Worm (Caenorhabditis elegans) whole organism, late embryonic: Measurements from ENCODE around the gene cox-6A.
"Not testable (repeated sequence)": the region's sequence is repeated elsewhere in the genome, so short reads cannot be mapped to it uniquely, and the experiment has no call there.

Experiments
- C08G9.2 ChIP-seq: sonication (generic microtip); optimal IDR thresholded peaks from 2 replicates; lab custom pipeline; 2016; ENCODE audit warnings: mild to moderate bottlenecking, missing genetic modification characterization, moderate library complexity, missing compliant biosample characterization
- F13H6.1 ChIP-seq: sonication (generic microtip); optimal IDR thresholded peaks from 2 replicates; lab custom pipeline; 2016; ENCODE audit warnings: missing genetic modification characterization, missing compliant biosample characterization
- K02D7.2 ChIP-seq: sonication (generic microtip); optimal IDR thresholded peaks from 2 replicates; lab custom pipeline; 2017; ENCODE audit warnings: mild to moderate bottlenecking, missing genetic modification characterization, missing compliant biosample characterization
- K09A11.1 ChIP-seq: sonication (generic microtip); optimal IDR thresholded peaks from 2 replicates; lab custom pipeline; 2017; ENCODE audit warnings: antibody characterized with exemption, mild to moderate bottlenecking, missing genetic modification characterization, missing compliant biosample characterization; ENCODE audit not compliant: insufficient read depth
- T23F11.4 ChIP-seq: fragments of 200-800 bp; sonication (Bioruptor generic); optimal IDR thresholded peaks from 2 replicates; lab custom pipeline; 2018; ENCODE audit warnings: mild to moderate bottlenecking, missing genetic modification characterization, missing compliant biosample characterization
- Y22D7AL.16 ChIP-seq: sonication (generic microtip); optimal IDR thresholded peaks from 2 replicates; lab custom pipeline; 2016; ENCODE audit warnings: missing genetic modification characterization, missing compliant biosample characterization
- ahr-1 ChIP-seq: sonication (generic microtip); optimal IDR thresholded peaks from 2 replicates; lab custom pipeline; 2016; ENCODE audit warnings: missing genetic modification characterization, missing compliant biosample characterization
- ama-1 ChIP-seq: fragments of 150-350 bp; optimal IDR thresholded peaks from 2 replicates; lab custom pipeline; 2014
- ceh-14 ChIP-seq: sonication (generic microtip); optimal IDR thresholded peaks from 2 replicates; lab custom pipeline; 2016; ENCODE audit warnings: missing genotype, missing genetic modification characterization, missing compliant biosample characterization
- ceh-18 ChIP-seq: sonication (generic microtip); optimal IDR thresholded peaks from 2 replicates; lab custom pipeline; 2016; ENCODE audit warnings: missing genetic modification characterization, missing compliant biosample characterization
- ceh-31 ChIP-seq: sonication (generic microtip); optimal IDR thresholded peaks from 2 replicates; lab custom pipeline; 2016; ENCODE audit warnings: missing genetic modification characterization, missing compliant biosample characterization
- ceh-34 ChIP-seq: sonication (generic microtip); optimal IDR thresholded peaks from 2 replicates; lab custom pipeline; 2016; ENCODE audit warnings: mild to moderate bottlenecking, missing genetic modification characterization, missing compliant biosample characterization
- ceh-48 ChIP-seq: sonication (generic microtip); optimal IDR thresholded peaks from 2 replicates; lab custom pipeline; 2016; ENCODE audit warnings: missing genetic modification characterization, inconsistent platforms, missing compliant biosample characterization
- che-1 ChIP-seq: sonication (generic microtip); optimal IDR thresholded peaks from 2 replicates; lab custom pipeline; 2016; ENCODE audit warnings: mild to moderate bottlenecking, missing genetic modification characterization, missing compliant biosample characterization
- dve-1 ChIP-seq: sonication (generic microtip); optimal IDR thresholded peaks from 2 replicates; lab custom pipeline; 2017; ENCODE audit warnings: antibody characterized with exemption, mild to moderate bottlenecking, missing genetic modification characterization, missing compliant biosample characterization
- elt-2 ChIP-seq: sonication (generic microtip); optimal IDR thresholded peaks from 2 replicates; lab custom pipeline; 2016; ENCODE audit warnings: missing genetic modification reagents, missing genetic modification characterization, missing compliant biosample characterization
- ets-4 ChIP-seq: sonication (generic microtip); optimal IDR thresholded peaks from 2 replicates; lab custom pipeline; 2016; ENCODE audit warnings: missing genetic modification characterization, missing compliant biosample characterization
- eyg-1 ChIP-seq: sonication (generic microtip); optimal IDR thresholded peaks from 2 replicates; lab custom pipeline; 2016; ENCODE audit warnings: missing genotype, missing genetic modification characterization, missing compliant biosample characterization
- fax-1 ChIP-seq: sonication (generic microtip); optimal IDR thresholded peaks from 2 replicates; lab custom pipeline; 2016; ENCODE audit warnings: missing genotype, missing genetic modification characterization, missing compliant biosample characterization
- fkh-6 ChIP-seq: sonication (generic microtip); optimal IDR thresholded peaks from 2 replicates; lab custom pipeline; 2016; ENCODE audit warnings: missing genetic modification characterization, missing compliant biosample characterization
- gmeb-2 ChIP-seq: sonication (generic microtip); optimal IDR thresholded peaks from 2 replicates; lab custom pipeline; 2016; ENCODE audit warnings: missing genetic modification characterization, inconsistent platforms, missing compliant biosample characterization
- hlh-30 ChIP-seq: sonication (generic microtip); optimal IDR thresholded peaks from 2 replicates; lab custom pipeline; 2017; ENCODE audit warnings: antibody characterized with exemption, missing genetic modification characterization, missing compliant biosample characterization; ENCODE audit not compliant: insufficient read depth
- hlh-8 ChIP-seq: sonication (generic microtip); optimal IDR thresholded peaks from 2 replicates; lab custom pipeline; 2016; ENCODE audit warnings: missing genotype, missing genetic modification characterization, missing compliant biosample characterization
- pax-1 ChIP-seq: fragments of 150-350 bp; optimal IDR thresholded peaks from 2 replicates; lab custom pipeline; 2014; ENCODE audit warnings: missing biosample characterization, missing genetic modification characterization
- pha-4 ChIP-seq: fragments of 150-350 bp; optimal IDR thresholded peaks from 2 replicates; lab custom pipeline; 2018; ENCODE audit warnings: missing biosample characterization, missing genetic modification reagents, missing genetic modification characterization
- pros-1 ChIP-seq: fragments of 150-350 bp; optimal IDR thresholded peaks from 2 replicates; lab custom pipeline; 2014; ENCODE audit warnings: missing biosample characterization, missing genetic modification reagents, missing genetic modification characterization
- ref-2 ChIP-seq: sonication (generic microtip); optimal IDR thresholded peaks from 2 replicates; lab custom pipeline; 2016; ENCODE audit warnings: missing genetic modification characterization, missing compliant biosample characterization
- rnt-1 ChIP-seq: sonication (generic microtip); optimal IDR thresholded peaks from 2 replicates; lab custom pipeline; 2016; ENCODE audit warnings: missing genetic modification characterization, missing compliant biosample characterization
- sox-2 ChIP-seq: fragments of 200-800 bp; sonication (Bioruptor generic); IDR thresholded peaks from 2 replicates; pipeline ENCODE4 v1.3.6; 2022; ENCODE audit warnings: missing genetic modification reagents, missing genetic modification characterization, missing compliant biosample characterization
- syd-9 ChIP-seq: sonication (generic microtip); optimal IDR thresholded peaks from 2 replicates; lab custom pipeline; 2016; ENCODE audit warnings: mild to moderate bottlenecking, missing genetic modification characterization, moderate library complexity, missing compliant biosample characterization
- tbx-2 ChIP-seq: sonication (generic microtip); optimal IDR thresholded peaks from 2 replicates; lab custom pipeline; 2016; ENCODE audit warnings: missing genetic modification characterization, missing compliant biosample characterization
- tbx-7 ChIP-seq: sonication (generic microtip); optimal IDR thresholded peaks from 2 replicates; lab custom pipeline; 2016; ENCODE audit warnings: missing genotype, missing genetic modification characterization, missing compliant biosample characterization
- ttx-3 ChIP-seq: sonication (generic microtip); optimal IDR thresholded peaks from 2 replicates; lab custom pipeline; 2016; ENCODE audit warnings: missing genetic modification reagents, missing genetic modification characterization, missing compliant biosample characterization
- unc-42 ChIP-seq: sonication (generic microtip); optimal IDR thresholded peaks from 2 replicates; lab custom pipeline; 2016; ENCODE audit warnings: missing genotype, missing genetic modification characterization, missing compliant biosample characterization
- unc-55 ChIP-seq: sonication (generic microtip); optimal IDR thresholded peaks from 2 replicates; lab custom pipeline; 2017; ENCODE audit warnings: missing biosample characterization, missing genetic modification reagents, missing genetic modification characterization
- unc-86 ChIP-seq: sonication (generic microtip); optimal IDR thresholded peaks from 2 replicates; lab custom pipeline; 2016; ENCODE audit warnings: missing genetic modification characterization, missing compliant biosample characterization
- zip-5 ChIP-seq: sonication (generic microtip); optimal IDR thresholded peaks from 2 replicates; lab custom pipeline; 2016; ENCODE audit warnings: missing genetic modification characterization, missing compliant biosample characterization
- ztf-16 ChIP-seq: sonication (generic microtip); optimal IDR thresholded peaks from 2 replicates; lab custom pipeline; 2017; ENCODE audit warnings: missing genetic modification characterization, missing compliant biosample characterization

Gene cox-6A

DNA sequence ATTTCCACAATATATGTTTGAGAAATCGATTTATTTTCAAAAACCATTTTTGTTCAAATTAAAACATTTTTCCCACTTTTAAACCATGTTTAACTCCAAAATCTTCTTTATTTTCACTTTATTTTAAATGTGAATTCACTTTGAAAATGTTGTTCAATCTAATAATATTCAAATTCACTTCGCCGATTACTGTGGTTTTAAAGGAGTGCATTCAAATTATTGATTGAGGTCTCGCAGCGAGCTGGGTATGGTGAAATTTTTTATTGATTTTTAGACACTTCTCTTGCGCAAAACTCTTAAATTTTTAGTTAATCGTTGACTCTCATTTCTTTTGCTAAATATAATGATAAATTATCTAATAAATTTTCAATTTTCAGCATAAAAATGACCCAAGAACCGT is 33.8 kb upstream of the cox-6A start, which contains the start of gene C45G9.5:
Gene C45G9.5, plus strand, starts transcription at position 378 of the 400 bp plus-strand sequence.
- TF ChIP-seq tbx-2 (no peak), unc-42 (tag; lab: Kevin White, UChicago) (no peak), ceh-34 (no peak), ceh-18 (tag; lab: Kevin White, UChicago) (no peak), K09A11.1 (tag; lab: Kevin White, UChicago) (no peak)

ce11 chrIII:5051949-5052348 is 29.6 kb upstream of the cox-6A start, which contains the start of gene C45G9.15:
Gene C45G9.15 (minus strand): TSS chrIII:5052049.
- TF ChIP-seq gmeb-2 (tag; lab: Kevin White, UChicago) (no peak), F13H6.1 (no peak), unc-86 (tag; lab: Kevin White, UChicago) (no peak), pha-4 (tag; lab: Kevin White, UChicago) (no peak), elt-2 (tag; lab: Kevin White, UChicago) (no peak)

ce11 chrIII:5053541-5053940 is 28.0 kb upstream of the cox-6A start, which contains the start of gene C45G9.8:
Gene C45G9.8 (minus strand): TSS chrIII:5053641.
- TF ChIP-seq tbx-7 (tag; lab: Kevin White, UChicago) (no peak), unc-86 (tag; lab: Kevin White, UChicago) (no peak), ceh-48 (no peak), fkh-6 (no peak), zip-5 (tag; lab: Kevin White, UChicago) (no peak)

ce11 chrIII:5055709-5056108 is 25.8 kb upstream of the cox-6A start, which contains the start of gene C45G9.9:
Gene C45G9.9 (minus strand): TSS chrIII:5055809.
- not testable (repeated sequence) for TF ChIP-seq ztf-16, eyg-1, K09A11.1 (tag; lab: Kevin White, UChicago)

DNA sequence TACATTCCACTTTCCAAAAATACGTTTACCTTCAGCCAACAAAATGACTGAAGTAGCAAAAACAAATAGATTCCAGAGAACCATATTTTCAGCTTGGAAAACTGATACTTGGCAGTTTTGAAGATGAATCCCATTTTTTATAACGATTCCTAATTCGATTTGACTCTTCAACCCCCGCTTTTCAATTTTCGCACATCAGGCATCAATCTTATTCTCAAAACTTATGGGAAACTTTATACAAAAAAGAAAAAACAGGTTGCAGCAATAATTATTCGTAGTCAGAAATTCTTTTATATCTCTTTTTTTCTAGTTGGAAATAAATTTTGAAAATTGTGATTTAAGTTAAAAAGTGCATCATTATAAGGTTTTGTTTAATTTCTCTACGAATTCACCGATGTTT is 19.7 kb upstream of the cox-6A start, which contains the start of gene C45G9.10:
Gene C45G9.10, minus strand, starts transcription at position 101 of the 400 bp plus-strand sequence.
- TF ChIP-seq elt-2 (tag; lab: Kevin White, UChicago) = no peak
- no peak for TF ChIP-seq T23F11.4 (GFP tag; lab: Kevin White, UChicago)
- no peak for TF ChIP-seq unc-55 (GFP tag; lab: Kevin White, UChicago)
- no peak for TF ChIP-seq tbx-2
- no peak for TF ChIP-seq sox-2 (GFP tag; lab: Robert Waterston, UW)
- no peak for TF ChIP-seq dve-1 (tag; lab: Kevin White, UChicago)
- TF ChIP-seq C08G9.2 (tag; lab: Kevin White, UChicago) = no peak
- TF ChIP-seq Y22D7AL.16 (tag; lab: Kevin White, UChicago) = no peak
- TF ChIP-seq, all 69 proteins: peak for 0

- TF ChIP-seq pax-1 (tag; lab: Kevin White, UChicago); F13H6.1; K02D7.2 (tag; lab: Kevin White, UChicago): not testable (repeated sequence)
- TF ChIP-seq, all 69 proteins: peak for 0; not testable (repeated sequence) for 69
Measured at ce11 chrIII:5062406-5062805, 19.1 kb upstream of the cox-6A start, which contains the start of gene C45G9.4. Gene C45G9.4 (plus strand): TSS chrIII:5062706.

ce11 chrIII:5068675-5069233 is 12.8 kb upstream of the cox-6A start, which contains the start of the genes C45G9.11 and C45G9.2:
Gene C45G9.11 (minus strand): TSS chrIII:5068725.
Gene C45G9.2 (plus strand): TSS chrIII:5069066.
- TF ChIP-seq ceh-31 = peak; percentile 96
- no peak for TF ChIP-seq Y22D7AL.16 (tag; lab: Kevin White, UChicago)
- no peak for TF ChIP-seq ttx-3 (tag; lab: Kevin White, UChicago)
- TF ChIP-seq zip-5 (tag; lab: Kevin White, UChicago) = peak; percentile 81
- TF ChIP-seq fax-1 (tag; lab: Kevin White, UChicago) = peak; percentile 19
- peak; percentile 93 for TF ChIP-seq tbx-7 (tag; lab: Kevin White, UChicago)
- TF ChIP-seq tbx-2 = peak; percentile 85
- no peak for TF ChIP-seq pros-1 (tag; lab: Kevin White, UChicago)
- peak; percentile 59 for TF ChIP-seq ceh-14
- peak; percentile 74 for TF ChIP-seq rnt-1 (tag; lab: Kevin White, UChicago)
- TF ChIP-seq ceh-34 = peak; percentile 47
- no peak for TF ChIP-seq hlh-30 (tag; lab: Kevin White, UChicago)
- peak; percentile 89 for TF ChIP-seq hlh-8 (tag; lab: Kevin White, UChicago)
- no peak for TF ChIP-seq che-1
- peak; percentile 74 for TF ChIP-seq unc-42 (tag; lab: Kevin White, UChicago)
- TF ChIP-seq ets-4 (tag; lab: Kevin White, UChicago) = peak; percentile 99
- peak; percentile 60 for TF ChIP-seq ahr-1 (tag; lab: Kevin White, UChicago)
- TF ChIP-seq syd-9 (tag; lab: Kevin White, UChicago) = peak; percentile 44
- TF ChIP-seq ama-1 (lab: Kevin White, UChicago) = no peak
- TF ChIP-seq ztf-16 (tag; lab: Kevin White, UChicago) = peak; percentile 8
- TF ChIP-seq F13H6.1 = peak; percentile 45
- peak; percentile 81 for TF ChIP-seq ref-2 (tag; lab: Kevin White, UChicago)
- peak; percentile 41 for TF ChIP-seq elt-2 (tag; lab: Kevin White, UChicago)
